Fruit fly (Drosophila melanogaster) whole organism, embryonic: ENCODE data around the gene CG31542.
A peak's percentile ranks its signal among the peaks of the same experiment; 100 is the strongest.

Source experiments
- B-H2 ChIP-seq: fragments of 200-800 bp; sonication (Bioruptor generic); optimal IDR thresholded peaks from 2 replicates; lab custom pipeline; 2018; ENCODE audit warnings: missing biosample characterization, mild to moderate bottlenecking, missing genetic modification characterization
- BtbVII ChIP-seq: fragments of 200-800 bp; sonication (Bioruptor generic); optimal IDR thresholded peaks from 3 replicates; lab custom pipeline; 2017; ENCODE audit warnings: missing biosample characterization, mild to moderate bottlenecking, missing genetic modification characterization
- CG10959 ChIP-seq: fragments of 200-800 bp; sonication (Bioruptor generic); IDR thresholded peaks from 2 replicates; pipeline ENCODE4 v1.3.6; 2022; ENCODE audit warnings: missing biosample characterization, missing genetic modification characterization
- CG11456 ChIP-seq: fragments of 200-800 bp; sonication (Bioruptor generic); IDR thresholded peaks from 3 replicates; pipeline ENCODE4 v1.3.6; 2022; ENCODE audit warnings: missing biosample characterization, missing genetic modification characterization
- CG11504 ChIP-seq: fragments of 200-800 bp; sonication (Bioruptor generic); optimal IDR thresholded peaks from 3 replicates; lab custom pipeline; 2019; ENCODE audit warnings: missing biosample characterization, mild to moderate bottlenecking, missing genetic modification characterization, moderate library complexity
- CG15269 ChIP-seq: fragments of 200-800 bp; sonication (Bioruptor generic); optimal IDR thresholded peaks from 2 replicates; lab custom pipeline; 2018; ENCODE audit warnings: missing biosample characterization, mild to moderate bottlenecking, missing genetic modification characterization, moderate library complexity
- CG15601 ChIP-seq: fragments of 200-800 bp; sonication (Bioruptor generic); optimal IDR thresholded peaks from 3 replicates; lab custom pipeline; 2019; ENCODE audit warnings: missing biosample characterization, mild to moderate bottlenecking, missing genetic modification characterization, moderate library complexity
- CG1603 ChIP-seq: fragments of 200-800 bp; sonication (Bioruptor generic); optimal IDR thresholded peaks from 2 replicates; lab custom pipeline; 2019; ENCODE audit warnings: missing biosample characterization, mild to moderate bottlenecking, missing genetic modification characterization, moderate library complexity
- CG17568 ChIP-seq: fragments of 200-800 bp; sonication (Bioruptor generic); optimal IDR thresholded peaks from 2 replicates; lab custom pipeline; 2018; ENCODE audit warnings: missing biosample characterization, mild to moderate bottlenecking, missing genetic modification characterization, moderate library complexity
- CG2116 ChIP-seq: fragments of 200-800 bp; sonication (Bioruptor generic); optimal IDR thresholded peaks from 3 replicates; lab custom pipeline; 2018; ENCODE audit warnings: missing biosample characterization, mild to moderate bottlenecking, missing genetic modification characterization
- CG2120 ChIP-seq: fragments of 200-800 bp; sonication (Bioruptor generic); optimal IDR thresholded peaks from 3 replicates; lab custom pipeline; 2016; ENCODE audit warnings: missing biosample characterization, missing genetic modification characterization
- CG2199 ChIP-seq: fragments of 200-800 bp; sonication (Bioruptor generic); IDR thresholded peaks from 3 replicates; pipeline ENCODE4 v1.3.6; 2022; ENCODE audit warnings: missing biosample characterization, missing genetic modification characterization
- CG2875 ChIP-seq: fragments of 200-800 bp; sonication (Bioruptor generic); optimal IDR thresholded peaks from 2 replicates; lab custom pipeline; 2017; ENCODE audit warnings: missing biosample characterization, mild to moderate bottlenecking, missing genetic modification characterization, missing genetic modification reagents
- CG34422 ChIP-seq: fragments of 200-800 bp; sonication (Bioruptor generic); IDR thresholded peaks from 3 replicates; pipeline ENCODE4 v1.3.6; 2022; ENCODE audit warnings: missing biosample characterization, missing genetic modification characterization
- CG4730 ChIP-seq: fragments of 200-800 bp; sonication (Bioruptor generic); IDR thresholded peaks from 2 replicates; pipeline ENCODE4 v1.3.6; 2022; ENCODE audit warnings: missing biosample characterization, missing genetic modification characterization
- CG6175 ChIP-seq: fragments of 200-800 bp; sonication (Bioruptor generic); IDR thresholded peaks from 3 replicates; pipeline ENCODE4 v1.3.6; 2022; ENCODE audit warnings: missing biosample characterization, missing genetic modification characterization
- CG7987 ChIP-seq: fragments of 200-800 bp; sonication (Bioruptor generic); optimal IDR thresholded peaks from 2 replicates; lab custom pipeline; 2018; ENCODE audit warnings: missing biosample characterization, mild to moderate bottlenecking, missing genetic modification characterization, moderate library complexity
- CG8290 ChIP-seq, 3 experiments: fragments of 200-800 bp; sonication (Bioruptor generic); optimal IDR thresholded peaks; 2 replicates each; lab custom pipeline; 2016 to 2019; ENCODE audit warnings: missing biosample characterization in 3 of 3, missing genetic modification characterization in 3 of 3, mild to moderate bottlenecking in 2 of 3, moderate library complexity in 1 of 3
- CHES-1-like ChIP-seq: fragments of 200-800 bp; sonication (Bioruptor generic); optimal IDR thresholded peaks from 2 replicates; lab custom pipeline; 2016; ENCODE audit warnings: missing biosample characterization, missing genetic modification characterization
- Chrac-16 ChIP-seq: fragments of 200-800 bp; sonication (Bioruptor generic); optimal IDR thresholded peaks from 3 replicates; lab custom pipeline; 2016; ENCODE audit warnings: missing biosample characterization, missing genetic modification characterization
- CoRest ChIP-seq: fragments of 200-800 bp; sonication (Bioruptor generic); optimal IDR thresholded peaks from 3 replicates; lab custom pipeline; 2018; ENCODE audit warnings: missing biosample characterization, mild to moderate bottlenecking, missing genetic modification characterization, moderate library complexity
- Deaf1 ChIP-seq: fragments of 200-800 bp; optimal IDR thresholded peaks from 3 replicates; lab custom pipeline; 2019; ENCODE audit warnings: missing biosample characterization, mild to moderate bottlenecking, missing genetic modification characterization, moderate library complexity
- Eip74EF ChIP-seq, 2 experiments: fragments of 200-800 bp in 1 of 2; fragments of >200 bp in 1 of 2; sonication (Bioruptor generic) in 1 of 2; optimal IDR thresholded peaks; 2 replicates each; lab custom pipeline; 2017 to 2019; ENCODE audit warnings: missing biosample characterization in 2 of 2, missing genetic modification characterization in 2 of 2, mild to moderate bottlenecking in 1 of 2, moderate library complexity in 1 of 2
- HLH4C ChIP-seq: fragments of 200-800 bp; sonication (Bioruptor generic); IDR thresholded peaks from 3 replicates; pipeline ENCODE4 v1.3.6; 2022; ENCODE audit warnings: missing biosample characterization, missing genetic modification characterization; ENCODE audit not compliant: partially characterized antibody
- Med ChIP-seq: fragments of 200-800 bp; sonication (Bioruptor generic); peaks from one replicate; lab custom pipeline; 2016; ENCODE audit warnings: missing biosample characterization, missing genetic modification characterization, mild to moderate bottlenecking, inconsistent platforms, moderate library complexity
- NK7.1 ChIP-seq: fragments of 200-800 bp; sonication (Bioruptor generic); optimal IDR thresholded peaks from 3 replicates; lab custom pipeline; 2016; ENCODE audit warnings: missing biosample characterization, missing genetic modification characterization
- Nf-YA ChIP-seq: fragments of 200-800 bp; sonication (Bioruptor generic); IDR thresholded peaks from 2 replicates; pipeline ENCODE4 v1.3.6; 2022; ENCODE audit warnings: missing biosample characterization, missing genetic modification characterization
- Nf-YB ChIP-seq: fragments of 200-800 bp; sonication (Bioruptor generic); optimal IDR thresholded peaks from 3 replicates; lab custom pipeline; 2019; ENCODE audit warnings: missing biosample characterization, mild to moderate bottlenecking, missing genetic modification characterization, moderate library complexity
- PHDP ChIP-seq: fragments of 200-800 bp; sonication (Bioruptor generic); optimal IDR thresholded peaks from 3 replicates; lab custom pipeline; 2018; ENCODE audit warnings: missing biosample characterization, mild to moderate bottlenecking, missing genetic modification characterization, moderate library complexity
- Vsx1 ChIP-seq: fragments of 200-800 bp; sonication (Bioruptor generic); optimal IDR thresholded peaks from 2 replicates; lab custom pipeline; 2017; ENCODE audit warnings: missing biosample characterization, mild to moderate bottlenecking, missing genetic modification characterization, missing genetic modification reagents
- bbx ChIP-seq: fragments of 200-800 bp; sonication (Bioruptor generic); IDR thresholded peaks from 2 replicates; pipeline ENCODE4 v1.3.6; 2022; ENCODE audit warnings: missing biosample characterization, missing genetic modification characterization; ENCODE audit not compliant: partially characterized antibody
- bigmax ChIP-seq: fragments of 200-800 bp; sonication (Bioruptor generic); optimal IDR thresholded peaks from 2 replicates; lab custom pipeline; 2018; ENCODE audit warnings: missing biosample characterization, mild to moderate bottlenecking, missing genetic modification characterization
- ci ChIP-seq: fragments of 200-800 bp; sonication (Bioruptor generic); IDR thresholded peaks from 3 replicates; pipeline ENCODE4 v1.3.6; 2022; ENCODE audit warnings: missing biosample characterization, missing genetic modification characterization
- cwo ChIP-seq: fragments of 200-800 bp; sonication (Bioruptor generic); optimal IDR thresholded peaks from 3 replicates; lab custom pipeline; 2017; ENCODE audit warnings: missing biosample characterization, missing genetic modification characterization, mild to moderate bottlenecking, moderate library complexity, missing genetic modification reagents
- dysf ChIP-seq: fragments of 200-800 bp; sonication (Bioruptor generic); IDR thresholded peaks from 3 replicates; pipeline ENCODE4 v1.3.6; 2022; ENCODE audit warnings: missing biosample characterization, missing genetic modification characterization
- esg ChIP-seq: fragments of 200-800 bp; sonication (Bioruptor generic); conservative IDR thresholded peaks from 2 replicates; pipeline ENCODE4 v1.3.6; 2022; ENCODE audit warnings: missing biosample characterization, missing genetic modification characterization
- eve ChIP-seq, 2 experiments: fragments of >200 bp; optimal IDR thresholded peaks; 2 replicates each; lab custom pipeline; 2017; ENCODE audit warnings: missing biosample characterization in 2 of 2, missing genetic modification characterization in 2 of 2
- exex ChIP-seq: fragments of 200-800 bp; sonication (Bioruptor generic); optimal IDR thresholded peaks from 4 replicates; lab custom pipeline; 2018; ENCODE audit warnings: missing biosample characterization, mild to moderate bottlenecking, missing genetic modification characterization, moderate library complexity
- h ChIP-seq: fragments of >200 bp; optimal IDR thresholded peaks from 2 replicates; lab custom pipeline; 2017
- lab ChIP-seq: fragments of 200-800 bp; sonication (Bioruptor generic); optimal IDR thresholded peaks from 3 replicates; lab custom pipeline; 2017; ENCODE audit warnings: missing biosample characterization, missing genetic modification characterization, mild to moderate bottlenecking, moderate library complexity, missing genetic modification reagents
- lmd ChIP-seq: fragments of 200-800 bp; sonication (Bioruptor generic); IDR thresholded peaks from 2 replicates; pipeline ENCODE4 v1.3.6; 2022; ENCODE audit warnings: missing biosample characterization, missing genetic modification characterization
- lola ChIP-seq, 3 experiments: fragments of >200 bp in 2 of 3; fragments of 200-800 bp in 1 of 3; sonication (Bioruptor generic) in 1 of 3; optimal IDR thresholded peaks; 2 replicates each; lab custom pipeline; 2017 to 2019; ENCODE audit warnings: missing biosample characterization in 3 of 3, missing genetic modification characterization in 3 of 3, mild to moderate bottlenecking in 1 of 3, moderate library complexity in 1 of 3
- mirr ChIP-seq: fragments of 200-800 bp; sonication (Bioruptor generic); optimal IDR thresholded peaks from 3 replicates; lab custom pipeline; 2018; ENCODE audit warnings: missing biosample characterization, mild to moderate bottlenecking, missing genetic modification characterization
- oc ChIP-seq: fragments of 200-800 bp; sonication (Bioruptor generic); optimal IDR thresholded peaks from 2 replicates; lab custom pipeline; 2018; ENCODE audit warnings: missing biosample characterization, mild to moderate bottlenecking, missing genetic modification characterization, moderate library complexity
- onecut ChIP-seq: fragments of 200-800 bp; sonication (Bioruptor generic); IDR thresholded peaks from 2 replicates; pipeline ENCODE4 v1.3.6; 2022; ENCODE audit warnings: missing biosample characterization, missing genetic modification characterization
- pfk ChIP-seq: fragments of 200-800 bp; sonication (Bioruptor generic); optimal IDR thresholded peaks from 2 replicates; lab custom pipeline; 2018; ENCODE audit warnings: missing biosample characterization, mild to moderate bottlenecking, missing genetic modification characterization, moderate library complexity
- sug ChIP-seq: fragments of 200-800 bp; optimal IDR thresholded peaks from 2 replicates; lab custom pipeline; 2019; ENCODE audit warnings: missing biosample characterization, mild to moderate bottlenecking, missing genetic modification characterization, moderate library complexity

Gene CG31542

dm6 chr3R:5323741-5324538 is 45.4 kb upstream of the CG31542 start:
- peak; percentile 42; the same call in 1 of the 2 replicates for TF ChIP-seq bbx
- TF ChIP-seq CG2199 (GFP tag; lab: Robert Waterston, UW), result peak; percentile 97
- TF ChIP-seq pfk (GFP tag; lab: Kevin White, UChicago), result peak; percentile 25
- TF ChIP-seq h, result no peak
- TF ChIP-seq lola (GFP tag; optimal IDR thresholded peaks at IDR 0.05; lab: Kevin White, UChicago), result no peak
- peak; percentile 17 for TF ChIP-seq CG2120 (GFP tag; lab: Kevin White, UChicago)
- TF ChIP-seq Deaf1, result peak; percentile 31
- peak; percentile 26 for TF ChIP-seq BtbVII (GFP tag; lab: Kevin White, UChicago)
- no peak for TF ChIP-seq CG4730 (GFP tag; lab: Robert Waterston, UW)
- no peak for TF ChIP-seq CG11456 (GFP tag; lab: Robert Waterston, UW)
- TF ChIP-seq CG1603 (tag; lab: Kevin White, UChicago), result peak; percentile 19
- no peak for TF ChIP-seq CG2116 (GFP tag; lab: Kevin White, UChicago)
- TF ChIP-seq CG7987 (GFP tag; lab: Kevin White, UChicago), result no peak
- no peak for TF ChIP-seq CG8290 (GFP tag; optimal IDR thresholded peaks at IDR 0.05; lab: Kevin White, UChicago)
- TF ChIP-seq CG8290 (tag; optimal IDR thresholded peaks at IDR 0.05; lab: Kevin White, UChicago), result peak in 1 of 2 experiments; percentile 55
- TF ChIP-seq oc (tag; lab: Kevin White, UChicago), result peak; percentile 6
- no peak for TF ChIP-seq B-H2 (GFP tag; lab: Kevin White, UChicago)
- no peak for TF ChIP-seq CG10959 (GFP tag; lab: Robert Waterston, UW)
- no peak for TF ChIP-seq CG34422 (GFP tag; lab: Robert Waterston, UW)
- no peak for TF ChIP-seq lmd (GFP tag; lab: Robert Waterston, UW)
- peak; percentile 33; the same call in 1 of the 2 replicates for TF ChIP-seq onecut (GFP tag; lab: Robert Waterston, UW)
- TF ChIP-seq cwo (GFP tag; lab: Kevin White, UChicago), result no peak
- no peak for TF ChIP-seq PHDP (tag; lab: Kevin White, UChicago)
- TF ChIP-seq CG2875 (GFP tag; lab: Kevin White, UChicago), result peak; percentile 32
- peak; percentile 2 for TF ChIP-seq CG15601
- TF ChIP-seq CG15269 (tag; lab: Kevin White, UChicago), result peak; percentile 5
- TF ChIP-seq HLH4C, result 0 out of 3 replicates have a peak, but pooled peaks have one; percentile 15
- TF ChIP-seq bigmax (GFP tag; lab: Kevin White, UChicago), result no peak
- TF ChIP-seq Nf-YB (GFP tag; lab: Kevin White, UChicago), result no peak
- TF ChIP-seq NK7.1 (GFP tag; lab: Kevin White, UChicago), result no peak
- peak in 1 of 2 experiments; percentile 54 for TF ChIP-seq Eip74EF (GFP tag; optimal IDR thresholded peaks at IDR 0.05; lab: Kevin White, UChicago)
- no peak for TF ChIP-seq Chrac-16 (GFP tag; lab: Kevin White, UChicago)
- TF ChIP-seq Nf-YA (GFP tag; lab: Robert Waterston, UW), result no peak
- peak; percentile 100 for TF ChIP-seq CG11504 (tag; lab: Kevin White, UChicago)
- peak; percentile 64; the same call in 2 of the 3 replicates for TF ChIP-seq ci (GFP tag; lab: Robert Waterston, UW)
- peak; percentile 61 for TF ChIP-seq mirr (GFP tag; lab: Kevin White, UChicago)
- peak; percentile 0 for TF ChIP-seq sug (tag; lab: Kevin White, UChicago)
- peak; percentile 80 for TF ChIP-seq Med
- peak; percentile 37 for TF ChIP-seq lab (GFP tag; lab: Kevin White, UChicago)
- no peak for TF ChIP-seq esg
- peak in 1 of 2 experiments; percentile 39 for TF ChIP-seq eve (GFP tag; optimal IDR thresholded peaks at IDR 0.05; lab: Kevin White, UChicago)
- TF ChIP-seq dysf (GFP tag; lab: Robert Waterston, UW), result 0 out of 3 replicates have a peak, but pooled peaks have one; percentile 13
- peak; percentile 45; the same call in 1 of the 3 replicates for TF ChIP-seq CG6175
- TF ChIP-seq exex (tag; lab: Kevin White, UChicago), result no peak
- peak; percentile 24 for TF ChIP-seq CG17568 (GFP tag; lab: Kevin White, UChicago)
- TF ChIP-seq CHES-1-like, result no peak
- TF ChIP-seq Vsx1, result peak; percentile 31
- no peak for TF ChIP-seq CoRest
